Worm (Caenorhabditis elegans): ENCODE data around the gene R05F9.7.

R05F9.7 gene

ce11 chrII:4871834-4872233 is 14.2 kb upstream of the R05F9.7 start:
- no peak for TF ChIP-seq tbx-8 (GFP tag; optimal IDR thresholded peaks at IDR 0.05)
- no peak for TF ChIP-seq ces-1 (GFP tag; optimal IDR thresholded peaks at IDR 0.05)
- TF ChIP-seq mep-1 (tag; optimal IDR thresholded peaks at IDR 0.05): no peak
- no peak for TF ChIP-seq lsy-2 (tag; optimal IDR thresholded peaks at IDR 0.05)
- TF ChIP-seq unc-39 (tag; optimal IDR thresholded peaks at IDR 0.05): no peak
- TF ChIP-seq ztf-11 (tag; optimal IDR thresholded peaks at IDR 0.05): no peak

ce11 chrII:4873029-4873428 is 13.0 kb upstream of the R05F9.7 start, which contains the start of gene col-73:
Gene col-73, minus strand, starts transcription at chrII:4873129.
- no peak for TF ChIP-seq unc-39 (tag; optimal IDR thresholded peaks at IDR 0.05)
- no peak for TF ChIP-seq mls-2 (tag; optimal IDR thresholded peaks at IDR 0.05)
- TF ChIP-seq nhr-2 (tag; optimal IDR thresholded peaks at IDR 0.05): no peak
- no peak for TF ChIP-seq unc-120 (tag; optimal IDR thresholded peaks at IDR 0.05; ENCODE audit: poor library complexity, severe bottlenecking)
- no peak for TF ChIP-seq nhr-76 (tag; optimal IDR thresholded peaks at IDR 0.05)
- no peak for TF ChIP-seq flh-1 (GFP tag; optimal IDR thresholded peaks at IDR 0.05)
- no peak for TF ChIP-seq sem-2 (GFP tag; optimal IDR thresholded peaks at IDR 0.05)
- no peak for TF ChIP-seq lin-13 (tag; optimal IDR thresholded peaks at IDR 0.05)
- TF ChIP-seq drap-1 (GFP tag; optimal IDR thresholded peaks at IDR 0.05): no peak
- TF ChIP-seq sptf-1 (tag; optimal IDR thresholded peaks at IDR 0.05): no peak
- no peak for TF ChIP-seq ceh-83 (GFP tag; optimal IDR thresholded peaks at IDR 0.05)
- no peak for TF ChIP-seq nhr-28 (tag; optimal IDR thresholded peaks at IDR 0.05)
- no peak for TF ChIP-seq tbx-8 (GFP tag; optimal IDR thresholded peaks at IDR 0.05)

- TF ChIP-seq flh-1 (GFP tag; optimal IDR thresholded peaks at IDR 0.05) (no peak), lin-32 (GFP tag; optimal IDR thresholded peaks at IDR 0.05) (no peak), nhr-12 (tag; optimal IDR thresholded peaks at IDR 0.05) (no peak), nhr-76 (tag; optimal IDR thresholded peaks at IDR 0.05) (no peak), bed-3 (GFP tag; optimal IDR thresholded peaks at IDR 0.05) (no peak), ceh-43 (GFP tag; optimal IDR thresholded peaks at IDR 0.05) (no peak), M03D4.4 (tag; optimal IDR thresholded peaks at IDR 0.05) (no peak), mab-5 (tag; optimal IDR thresholded peaks at IDR 0.05) (no peak), blmp-1 (tag; optimal IDR thresholded peaks at IDR 0.05) (no peak), cnd-1 (tag; optimal IDR thresholded peaks at IDR 0.05) (no peak), ceh-39 (tag; optimal IDR thresholded peaks at IDR 0.05) (no peak), unc-120 (tag; optimal IDR thresholded peaks at IDR 0.05; ENCODE audit: poor library complexity, severe bottlenecking) (no peak), sem-2 (GFP tag; optimal IDR thresholded peaks at IDR 0.05) (no peak), lin-13 (tag; optimal IDR thresholded peaks at IDR 0.05) (no peak), drap-1 (GFP tag; optimal IDR thresholded peaks at IDR 0.05) (no peak), zip-8 (tag; optimal IDR thresholded peaks at IDR 0.05) (no peak), tbx-8 (GFP tag; optimal IDR thresholded peaks at IDR 0.05) (no peak), ces-1 (GFP tag; optimal IDR thresholded peaks at IDR 0.05) (no peak), pha-4 (tag; optimal IDR thresholded peaks at IDR 0.05) (no peak)
These were observed 11.7 kb upstream of the R05F9.7 start, which contains the start of gene F11G11.15 for ce11 chrII:4874335-4874861. Gene F11G11.15, plus strand, starts transcription at chrII:4874845.

ce11 chrII:4876091-4876490 is 10.0 kb upstream of the R05F9.7 start, which contains the start of gene F11G11.13:
Gene F11G11.13, minus strand, starts transcription at chrII:4876179.
- TF ChIP-seq lsy-2 (tag; optimal IDR thresholded peaks at IDR 0.05) (no peak), snpc-4 (tag; optimal IDR thresholded peaks at IDR 0.05) (no peak), elt-1 (tag; optimal IDR thresholded peaks at IDR 0.05; ENCODE audit: borderline replicate concordance, insufficient read depth) (no peak), M03D4.4 (tag; optimal IDR thresholded peaks at IDR 0.05) (no peak), zip-8 (tag; optimal IDR thresholded peaks at IDR 0.05) (no peak), nhr-2 (tag; optimal IDR thresholded peaks at IDR 0.05) (no peak), lin-32 (GFP tag; optimal IDR thresholded peaks at IDR 0.05) (no peak), mls-2 (tag; optimal IDR thresholded peaks at IDR 0.05) (no peak), mep-1 (tag; optimal IDR thresholded peaks at IDR 0.05) (no peak), ceh-39 (tag; optimal IDR thresholded peaks at IDR 0.05) (no peak), tbx-8 (GFP tag; optimal IDR thresholded peaks at IDR 0.05) (no peak), unc-120 (tag; optimal IDR thresholded peaks at IDR 0.05; ENCODE audit: poor library complexity, severe bottlenecking) (no peak), ces-1 (GFP tag; optimal IDR thresholded peaks at IDR 0.05) (no peak), cnd-1 (tag; optimal IDR thresholded peaks at IDR 0.05) (no peak), ztf-11 (tag; optimal IDR thresholded peaks at IDR 0.05) (no peak), pha-4 (tag; optimal IDR thresholded peaks at IDR 0.05) (no peak), flh-1 (GFP tag; optimal IDR thresholded peaks at IDR 0.05) (no peak)

DNA sequence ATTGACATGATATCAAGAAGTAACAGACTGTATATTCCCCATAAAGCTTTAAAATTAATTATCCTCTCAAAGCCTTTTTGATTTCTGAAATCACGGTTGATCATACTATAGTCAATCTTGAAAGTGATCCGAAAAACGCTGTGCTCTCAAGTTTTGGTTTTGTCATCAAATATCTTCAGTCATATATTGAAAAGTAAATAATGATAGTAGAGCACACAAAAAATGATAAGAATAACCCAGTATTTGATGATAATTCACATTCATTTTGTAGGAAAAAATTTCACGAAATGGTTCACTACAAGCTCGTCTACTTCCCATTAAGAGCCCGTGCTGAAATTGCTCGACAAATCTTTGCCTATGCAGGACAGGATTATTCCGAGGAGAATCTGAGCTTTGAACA is 6.4 kb upstream of the R05F9.7 start, which contains the start of gene gst-6:
TSS of gene gst-6 (plus strand) at position 263 of the 400 bp plus-strand sequence.
- TF ChIP-seq sem-2 (GFP tag; optimal IDR thresholded peaks at IDR 0.05) (no peak), blmp-1 (tag; optimal IDR thresholded peaks at IDR 0.05) (no peak), pha-4 (tag; optimal IDR thresholded peaks at IDR 0.05) (no peak), unc-62 (GFP tag; optimal IDR thresholded peaks at IDR 0.05) (no peak), ceh-43 (GFP tag; optimal IDR thresholded peaks at IDR 0.05) (no peak), mls-2 (tag; optimal IDR thresholded peaks at IDR 0.05) (no peak), nhr-2 (tag; optimal IDR thresholded peaks at IDR 0.05) (no peak), flh-1 (GFP tag; optimal IDR thresholded peaks at IDR 0.05) (no peak), ceh-83 (GFP tag; optimal IDR thresholded peaks at IDR 0.05) (no peak), unc-120 (tag; optimal IDR thresholded peaks at IDR 0.05; ENCODE audit: poor library complexity, severe bottlenecking) (no peak), hlh-1 (tag; optimal IDR thresholded peaks at IDR 0.05) (no peak)
